Worm (Caenorhabditis elegans): ENCODE data around the gene eif-3.L.
A peak's percentile ranks its signal among the peaks of the same experiment; 100 is the strongest.

The eif-3.L gene

ce11 chrII:5592857-5593256 is 29.4 kb downstream of the eif-3.L start:
- no peak for TF ChIP-seq pbrm-1 (GFP tag; IDR thresholded peaks at IDR 0.05)
- no peak for TF ChIP-seq rpc-1 (optimal IDR thresholded peaks at IDR 0.05)
- no peak for TF ChIP-seq rpc-1 (tag; optimal IDR thresholded peaks at IDR 0.05)
- TF ChIP-seq efl-1 (GFP tag; optimal IDR thresholded peaks at IDR 0.05) = no peak
- TF ChIP-seq nfya-1 (tag; optimal IDR thresholded peaks at IDR 0.05; ENCODE audit: borderline replicate concordance, insufficient read depth) = no peak
- TF ChIP-seq nfya-2 (GFP tag; IDR thresholded peaks at IDR 0.05) = no peak
- no peak for TF ChIP-seq mxl-1 (tag; optimal IDR thresholded peaks at IDR 0.05)
- TF ChIP-seq gei-17 (GFP tag; optimal IDR thresholded peaks at IDR 0.05) = no peak
- TF ChIP-seq madf-3 (GFP tag; IDR thresholded peaks at IDR 0.05) = no peak
- no peak for TF ChIP-seq mel-28 (tag; optimal IDR thresholded peaks at IDR 0.05; ENCODE audit: borderline replicate concordance)
- TF ChIP-seq F10E7.11 (tag; optimal IDR thresholded peaks at IDR 0.05) = no peak
- no peak for TF ChIP-seq athp-1 (tag; optimal IDR thresholded peaks at IDR 0.05)
- no peak for TF ChIP-seq madf-6 (GFP tag; IDR thresholded peaks at IDR 0.05)
- TF ChIP-seq fkh-3 (tag; optimal IDR thresholded peaks at IDR 0.05) = no peak
- TF ChIP-seq F55B11.4 (tag; optimal IDR thresholded peaks at IDR 0.05; ENCODE audit: borderline replicate concordance, insufficient read depth) = no peak
- no peak for TF ChIP-seq tbp1 (GFP tag; optimal IDR thresholded peaks at IDR 0.05)
- no peak for TF ChIP-seq egrh-3 (GFP tag; IDR thresholded peaks at IDR 0.05)
- no peak for TF ChIP-seq sptf-2 (GFP tag; optimal IDR thresholded peaks at IDR 0.05)
- TF ChIP-seq Y56A3A.18 (GFP tag; IDR thresholded peaks at IDR 0.05) = no peak
- TF ChIP-seq B0019.2 (GFP tag; conservative IDR thresholded peaks at IDR 0.05) = no peak

- 0 out of 2 replicates have a peak, but pooled peaks have one; percentile 41 for TF ChIP-seq hsf-1 (GFP tag; IDR thresholded peaks at IDR 0.05)
- TF ChIP-seq aptf-2 (GFP tag; conservative IDR thresholded peaks at IDR 0.05) = no peak
- no peak for TF ChIP-seq lsl-1 (GFP tag; optimal IDR thresholded peaks at IDR 0.05)
- TF ChIP-seq madf-8 (GFP tag; conservative IDR thresholded peaks at IDR 0.05) = no peak
- no peak for TF ChIP-seq F39B2.1 (GFP tag; IDR thresholded peaks at IDR 0.05)
- TF ChIP-seq ccch-3 (GFP tag; optimal IDR thresholded peaks at IDR 0.05) = no peak
- TF ChIP-seq lin-40 (tag; optimal IDR thresholded peaks at IDR 0.05) = no peak
These were observed 30.7 kb downstream of the eif-3.L start for ce11 chrII:5591558-5591957.

- no peak for TF ChIP-seq T07F8.4 (tag; optimal IDR thresholded peaks at IDR 0.05)
- TF ChIP-seq ztf-18 (tag; optimal IDR thresholded peaks at IDR 0.05) = no peak
- no peak for TF ChIP-seq F52B5.7 (tag; optimal IDR thresholded peaks at IDR 0.05)
- TF ChIP-seq mxl-1 (tag; optimal IDR thresholded peaks at IDR 0.05) = no peak
- no peak for TF ChIP-seq Y67H2A.10 (GFP tag; conservative IDR thresholded peaks at IDR 0.05)
- no peak for TF ChIP-seq let-526 (GFP tag; IDR thresholded peaks at IDR 0.05)
- TF ChIP-seq nfya-1 (tag; optimal IDR thresholded peaks at IDR 0.05; ENCODE audit: borderline replicate concordance, insufficient read depth) = no peak
- no peak for TF ChIP-seq ztf-3 (GFP tag; optimal IDR thresholded peaks at IDR 0.05)
- no peak for TF ChIP-seq gei-17 (GFP tag; optimal IDR thresholded peaks at IDR 0.05)
- no peak for TF ChIP-seq mel-28 (tag; optimal IDR thresholded peaks at IDR 0.05; ENCODE audit: borderline replicate concordance)
- TF ChIP-seq akir-1 (GFP tag; optimal IDR thresholded peaks at IDR 0.05) = no peak
- no peak for TF ChIP-seq hrde-1 (tag; optimal IDR thresholded peaks at IDR 0.05; ENCODE audit: borderline replicate concordance)
- no peak for TF ChIP-seq sptf-2 (GFP tag; optimal IDR thresholded peaks at IDR 0.05)
- no peak for TF ChIP-seq T26A5.8 (tag; optimal IDR thresholded peaks at IDR 0.05)
These were observed 32.6 kb downstream of the eif-3.L start, which contains the start of gene C17G10.13 for ce11 chrII:5589690-5590089. Gene C17G10.13 (minus strand): TSS chrII:5589790.
